Fruit fly (Drosophila melanogaster) whole organism, embryonic: ENCODE measurements around the gene CG8100.

ENCODE experiments used
- Bgb ChIP-seq: fragments of 200-800 bp; sonication (Bioruptor generic); IDR thresholded peaks from 2 replicates; pipeline ENCODE4 v1.3.6; 2022; ENCODE audit warnings: missing biosample characterization, missing genetic modification characterization; ENCODE audit not compliant: partially characterized antibody
- Bteb2 ChIP-seq: fragments of 200-800 bp; sonication (Bioruptor generic); optimal IDR thresholded peaks from 2 replicates; lab custom pipeline; 2016; ENCODE audit warnings: missing biosample characterization, missing genetic modification characterization
- CG11093 ChIP-seq: fragments of 200-800 bp; sonication (Bioruptor generic); IDR thresholded peaks from 3 replicates; pipeline ENCODE4 v1.3.6; 2022; ENCODE audit warnings: missing biosample characterization, missing genetic modification characterization
- CG11723 ChIP-seq: fragments of 200-800 bp; sonication (Bioruptor generic); optimal IDR thresholded peaks from 2 replicates; lab custom pipeline; 2017; ENCODE audit warnings: missing biosample characterization, mild to moderate bottlenecking, missing genetic modification characterization
- CG12071 ChIP-seq: fragments of 200-800 bp; sonication (Bioruptor generic); optimal IDR thresholded peaks from 3 replicates; lab custom pipeline; 2018; ENCODE audit warnings: missing biosample characterization, mild to moderate bottlenecking, missing genetic modification characterization
- CG12299 ChIP-seq: fragments of 200-800 bp; sonication (Bioruptor generic); optimal IDR thresholded peaks from 2 replicates; lab custom pipeline; 2018; ENCODE audit warnings: missing biosample characterization, mild to moderate bottlenecking, missing genetic modification characterization
- CG12744 ChIP-seq: fragments of 200-800 bp; sonication (Bioruptor generic); optimal IDR thresholded peaks from 2 replicates; lab custom pipeline; 2016; ENCODE audit warnings: missing biosample characterization, missing genetic modification characterization
- CG12942 ChIP-seq: fragments of 200-800 bp; sonication (Bioruptor generic); optimal IDR thresholded peaks from 3 replicates; lab custom pipeline; 2016; ENCODE audit warnings: missing biosample characterization, missing genetic modification characterization
- CG13287 ChIP-seq: fragments of 200-800 bp; sonication (Bioruptor generic); IDR thresholded peaks from 2 replicates; pipeline ENCODE4 v1.3.6; 2022; ENCODE audit warnings: missing biosample characterization, missing genetic modification characterization; ENCODE audit not compliant: partially characterized antibody
- CG2678 ChIP-seq: fragments of 200-800 bp; sonication (Bioruptor generic); optimal IDR thresholded peaks from 3 replicates; lab custom pipeline; 2019; ENCODE audit warnings: missing biosample characterization, mild to moderate bottlenecking, missing genetic modification characterization, moderate library complexity
- CG3847 ChIP-seq: fragments of 200-800 bp; sonication (Bioruptor generic); IDR thresholded peaks from 2 replicates; pipeline ENCODE4 v1.3.6; 2022; ENCODE audit warnings: missing biosample characterization, missing genetic modification characterization
- CG4424 ChIP-seq: fragments of 200-800 bp; sonication (Bioruptor generic); optimal IDR thresholded peaks from 3 replicates; lab custom pipeline; 2016; ENCODE audit warnings: missing biosample characterization, missing genetic modification characterization
- CG6765 ChIP-seq: fragments of 200-800 bp; sonication (Bioruptor generic); optimal IDR thresholded peaks from 3 replicates; lab custom pipeline; 2017; ENCODE audit warnings: missing biosample characterization, mild to moderate bottlenecking, missing genetic modification characterization
- CG8944 ChIP-seq: fragments of 200-800 bp; sonication (Bioruptor generic); optimal IDR thresholded peaks from 3 replicates; lab custom pipeline; 2016; ENCODE audit warnings: missing biosample characterization, missing genetic modification characterization
- Drgx ChIP-seq: fragments of 200-800 bp; sonication (Bioruptor generic); IDR thresholded peaks from 2 replicates; pipeline ENCODE4 v1.3.6; 2022; ENCODE audit warnings: missing biosample characterization, missing genetic modification characterization
- E2f1 ChIP-seq: fragments of 200-800 bp; sonication (Bioruptor generic); IDR thresholded peaks from 2 replicates; pipeline ENCODE4 v1.3.6; 2022; ENCODE audit warnings: missing biosample characterization, missing genetic modification characterization
- E2f2 ChIP-seq: fragments of 200-800 bp; sonication (Bioruptor generic); IDR thresholded peaks from 2 replicates; pipeline ENCODE4 v1.3.6; 2022; ENCODE audit warnings: missing biosample characterization, missing genetic modification characterization
- Hmr ChIP-seq: fragments of 200-800 bp; sonication (Bioruptor generic); optimal IDR thresholded peaks from 3 replicates; lab custom pipeline; 2017; ENCODE audit warnings: mild to moderate bottlenecking, missing biosample characterization, missing genetic modification reagents, missing genetic modification characterization
- Lhr ChIP-seq: fragments of 200-800 bp; sonication (Bioruptor generic); optimal IDR thresholded peaks from 3 replicates; lab custom pipeline; 2017; ENCODE audit warnings: mild to moderate bottlenecking, missing biosample characterization, missing genetic modification reagents, missing genetic modification characterization
- MBD-R2 ChIP-seq: fragments of 200-800 bp; sonication (Bioruptor generic); IDR thresholded peaks from 2 replicates; pipeline ENCODE4 v1.3.6; 2022; ENCODE audit warnings: missing biosample characterization, missing genetic modification characterization
- Mad ChIP-seq: fragments of 200-800 bp; sonication (Bioruptor generic); optimal IDR thresholded peaks from 2 replicates; lab custom pipeline; 2016; ENCODE audit warnings: missing biosample characterization, missing genetic modification characterization
- Rfx ChIP-seq: fragments of 200-800 bp; sonication (Bioruptor generic); IDR thresholded peaks from 2 replicates; pipeline ENCODE4 v1.3.6; 2022; ENCODE audit warnings: missing biosample characterization, missing genetic modification characterization
- Trl ChIP-seq, 3 experiments: fragments of >200 bp in 2 of 3; fragments of 200-800 bp in 1 of 3; sonication (Bioruptor generic) in 1 of 3; optimal IDR thresholded peaks; 2 replicates in 1 of 3; 3 replicates in 2 of 3; lab custom pipeline; 2016 to 2017; ENCODE audit warnings: missing biosample characterization in 1 of 3, missing genetic modification characterization in 1 of 3
- YL-1 ChIP-seq: fragments of 200-800 bp; sonication (Bioruptor generic); optimal IDR thresholded peaks from 3 replicates; lab custom pipeline; 2017; ENCODE audit warnings: missing biosample characterization, mild to moderate bottlenecking, missing genetic modification characterization
- abd-A ChIP-seq: fragments of 200-800 bp; sonication (Bioruptor generic); optimal IDR thresholded peaks from 3 replicates; lab custom pipeline; 2019; ENCODE audit warnings: missing biosample characterization, mild to moderate bottlenecking, missing genetic modification characterization, moderate library complexity
- bab2 ChIP-seq: fragments of 200-800 bp; sonication (Bioruptor generic); optimal IDR thresholded peaks from 2 replicates; lab custom pipeline; 2016; ENCODE audit warnings: missing biosample characterization, missing genetic modification characterization
- cg ChIP-seq: fragments of 200-800 bp; sonication (Bioruptor generic); optimal IDR thresholded peaks from 3 replicates; lab custom pipeline; 2019; ENCODE audit warnings: missing biosample characterization, mild to moderate bottlenecking, missing genetic modification characterization, moderate library complexity
- dysf ChIP-seq: fragments of 200-800 bp; sonication (Bioruptor generic); IDR thresholded peaks from 3 replicates; pipeline ENCODE4 v1.3.6; 2022; ENCODE audit warnings: missing biosample characterization, missing genetic modification characterization
- fd3F ChIP-seq: fragments of 200-800 bp; sonication (Bioruptor generic); optimal IDR thresholded peaks from 2 replicates; lab custom pipeline; 2018; ENCODE audit warnings: missing biosample characterization, mild to moderate bottlenecking, missing genetic modification characterization, moderate library complexity
- gro ChIP-seq: fragments of 200-800 bp; sonication (Bioruptor generic); optimal IDR thresholded peaks from 2 replicates; lab custom pipeline; 2016; ENCODE audit warnings: missing biosample characterization, missing genetic modification characterization
- insv ChIP-seq, 2 experiments: fragments of 200-800 bp; sonication (Bioruptor generic); optimal IDR thresholded peaks; 3 replicates each; lab custom pipeline; 2016 to 2018; ENCODE audit warnings: missing biosample characterization in 2 of 2, missing genetic modification characterization in 2 of 2
- kah ChIP-seq: fragments of 200-800 bp; sonication (Bioruptor generic); optimal IDR thresholded peaks from 2 replicates; lab custom pipeline; 2018; ENCODE audit warnings: missing biosample characterization, mild to moderate bottlenecking, missing genetic modification characterization
- kay ChIP-seq: fragments of 200-800 bp; sonication (Bioruptor generic); optimal IDR thresholded peaks from 2 replicates; lab custom pipeline; 2016; ENCODE audit warnings: missing biosample characterization, missing genetic modification characterization
- maf-S ChIP-seq: fragments of 200-800 bp; sonication (Bioruptor generic); optimal IDR thresholded peaks from 2 replicates; lab custom pipeline; 2016; ENCODE audit warnings: missing biosample characterization, missing genetic modification characterization
- pan ChIP-seq, 4 experiments: fragments of >200 bp in 3 of 4; fragments of 200-800 bp in 1 of 4; sonication (Bioruptor generic) in 1 of 4; optimal IDR thresholded peaks in 3 of 4; IDR thresholded peaks in 1 of 4; 2 replicates each; pipeline versions ENCODE4 v1.3.6 to Lab custom; 2017 to 2022; ENCODE audit warnings: missing biosample characterization in 2 of 4, missing genetic modification characterization in 2 of 4, mixed read lengths in 1 of 4
- peb ChIP-seq: fragments of 200-800 bp; sonication (Bioruptor generic); IDR thresholded peaks from 2 replicates; pipeline ENCODE4 v1.3.6; 2022; ENCODE audit warnings: missing biosample characterization, missing genetic modification characterization
- pfk ChIP-seq: fragments of 200-800 bp; sonication (Bioruptor generic); optimal IDR thresholded peaks from 2 replicates; lab custom pipeline; 2018; ENCODE audit warnings: missing biosample characterization, mild to moderate bottlenecking, missing genetic modification characterization, moderate library complexity
- prd ChIP-seq, 3 experiments: fragments of >200 bp in 2 of 3; fragments of 200-800 bp in 1 of 3; sonication (Bioruptor generic) in 1 of 3; optimal IDR thresholded peaks in 2 of 3; IDR thresholded peaks in 1 of 3; 2 replicates in 2 of 3; 3 replicates in 1 of 3; pipeline versions ENCODE4 v1.3.6 to Lab custom; 2017 to 2022; ENCODE audit warnings: missing biosample characterization in 1 of 3, missing genetic modification characterization in 1 of 3
- ro ChIP-seq: fragments of 200-800 bp; sonication (Bioruptor generic); IDR thresholded peaks from 2 replicates; pipeline ENCODE4 v1.3.6; 2022; ENCODE audit warnings: missing biosample characterization, missing genetic modification characterization
- row ChIP-seq: fragments of 200-800 bp; sonication (Bioruptor generic); IDR thresholded peaks from 3 replicates; pipeline ENCODE4 v1.3.6; 2022; ENCODE audit warnings: missing biosample characterization, missing genetic modification characterization
- sd ChIP-seq: fragments of 200-800 bp; sonication (Bioruptor generic); optimal IDR thresholded peaks from 3 replicates; lab custom pipeline; 2018; ENCODE audit warnings: missing biosample characterization, mild to moderate bottlenecking, missing genetic modification characterization, moderate library complexity
- sqz ChIP-seq: fragments of 200-800 bp; sonication (Bioruptor generic); optimal IDR thresholded peaks from 3 replicates; lab custom pipeline; 2018; ENCODE audit warnings: missing biosample characterization, mild to moderate bottlenecking, missing genetic modification characterization
- tll ChIP-seq, 2 experiments: fragments of 200-800 bp in 1 of 2; fragments of >200 bp in 1 of 2; sonication (Bioruptor generic) in 1 of 2; optimal IDR thresholded peaks; 2 replicates each; lab custom pipeline; 2017 to 2019; ENCODE audit warnings: missing biosample characterization in 2 of 2, missing genetic modification characterization in 2 of 2, mild to moderate bottlenecking in 1 of 2, moderate library complexity in 1 of 2
- ttk ChIP-seq: fragments of 200-800 bp; sonication (Bioruptor generic); IDR thresholded peaks from 2 replicates; pipeline ENCODE4 v2.1.2; 2022; ENCODE audit warnings: missing biosample characterization, missing genetic modification characterization
- twi ChIP-seq: fragments of 200-800 bp; optimal IDR thresholded peaks from 2 replicates; lab custom pipeline; 2019; ENCODE audit warnings: missing biosample characterization, mild to moderate bottlenecking, missing genetic modification characterization, moderate library complexity
- zf30C ChIP-seq: fragments of 200-800 bp; sonication (Bioruptor generic); optimal IDR thresholded peaks from 3 replicates; lab custom pipeline; 2018; ENCODE audit warnings: missing biosample characterization, mild to moderate bottlenecking, missing genetic modification characterization

Gene CG8100

DNA sequence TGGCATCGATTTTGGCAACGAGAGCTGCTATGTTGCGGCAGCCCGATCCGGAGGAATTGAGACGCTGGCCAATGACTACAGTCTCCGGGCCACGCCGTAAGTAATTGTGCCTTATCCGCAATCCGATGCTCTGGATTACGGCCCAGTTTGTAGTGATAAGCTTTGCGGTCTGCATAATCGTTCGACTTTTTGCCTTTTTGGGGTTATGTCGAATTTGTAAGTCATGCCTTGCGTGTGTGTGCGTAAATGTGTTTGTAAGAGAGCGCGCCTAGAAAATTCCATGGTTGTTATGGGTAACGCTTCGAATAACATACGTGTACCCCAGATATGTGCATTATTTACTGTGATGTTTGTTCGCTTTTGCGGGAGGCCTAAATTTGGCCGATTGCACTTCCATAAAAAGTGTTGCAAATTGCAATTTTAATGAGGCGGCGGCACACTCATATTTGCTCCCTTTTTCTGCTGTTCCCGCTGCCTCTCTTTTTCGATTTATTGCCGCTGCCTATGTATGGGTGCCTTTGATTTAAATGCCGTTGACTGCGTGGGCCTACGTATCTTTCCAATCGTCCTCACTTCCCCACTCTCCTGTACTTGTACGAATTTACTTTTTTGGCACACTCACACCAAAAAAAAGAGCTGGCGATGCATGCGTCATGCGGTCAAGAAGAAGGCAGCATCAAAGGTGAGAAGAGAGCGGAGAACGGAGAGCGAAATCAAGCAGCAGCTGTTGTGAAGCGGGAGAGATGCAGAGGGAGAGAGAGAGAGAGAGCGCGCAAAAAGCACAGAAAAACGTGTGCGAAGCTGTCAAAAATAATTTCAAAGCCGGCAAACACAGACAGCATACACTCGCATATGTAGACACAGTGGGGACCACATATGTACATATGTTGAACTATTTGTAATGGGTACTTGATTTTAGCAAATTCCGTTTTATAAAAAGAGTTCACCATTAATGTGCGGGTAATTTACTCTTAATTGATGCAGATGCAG, 45.5 kb upstream of the CG8100 start (continued):
- TF ChIP-seq Bgb (GFP tag; lab: Robert Waterston, UW) = no peak
- TF ChIP-seq bab2 (GFP tag; lab: Kevin White, UChicago) = peak; percentile 9
- TF ChIP-seq E2f2 (GFP tag; lab: Robert Waterston, UW) = peak; percentile 16; the same call in 1 of the 2 replicates
- TF ChIP-seq ttk (GFP tag; lab: Robert Waterston, UW) = no peak
- no peak for TF ChIP-seq Bteb2 (GFP tag; lab: Kevin White, UChicago)
- TF ChIP-seq CG12744 (GFP tag; lab: Kevin White, UChicago) = no peak
- TF ChIP-seq Trl (optimal IDR thresholded peaks at IDR 0.05; lab: Kevin White, UChicago) = peak; percentile 96 to 99
- TF ChIP-seq Trl (GFP tag; optimal IDR thresholded peaks at IDR 0.05; lab: Kevin White, UChicago) = peak; percentile 20
- TF ChIP-seq CG13287 (GFP tag; lab: Robert Waterston, UW) = peak; percentile 51
- peak; percentile 56; the same call in 1 of the 2 replicates for TF ChIP-seq E2f1 (GFP tag; lab: Robert Waterston, UW)
- TF ChIP-seq Mad (GFP tag; lab: Kevin White, UChicago) = no peak
- peak; percentile 19 for TF ChIP-seq fd3F (GFP tag; lab: Kevin White, UChicago)
- TF ChIP-seq gro (GFP tag; lab: Kevin White, UChicago) = no peak
- TF ChIP-seq CG6765 (GFP tag; lab: Kevin White, UChicago) = peak; percentile 2
- TF ChIP-seq kay = peak; percentile 35
- no peak for TF ChIP-seq tll (GFP tag; optimal IDR thresholded peaks at IDR 0.05; lab: Kevin White, UChicago)
- no peak for TF ChIP-seq prd (optimal IDR thresholded peaks at IDR 0.05; lab: Kevin White, UChicago)
- TF ChIP-seq prd (GFP tag; IDR thresholded peaks at IDR 0.05; lab: Robert Waterston, UW) = 0 out of 3 replicates have a peak, but pooled peaks have one; percentile 6
- TF ChIP-seq twi (tag; lab: Kevin White, UChicago) = peak; percentile 56
- peak; percentile 35 for TF ChIP-seq kah
- no peak for TF ChIP-seq CG8944 (GFP tag; lab: Kevin White, UChicago)
- TF ChIP-seq CG11723 (GFP tag; lab: Kevin White, UChicago) = no peak
- TF ChIP-seq ro (GFP tag; lab: Robert Waterston, UW) = no peak
- no peak for TF ChIP-seq CG11093
- TF ChIP-seq cg (GFP tag; lab: Kevin White, UChicago) = peak; percentile 72
- no peak for TF ChIP-seq CG2678 (tag; lab: Kevin White, UChicago)
- no peak for TF ChIP-seq Lhr
- TF ChIP-seq row = peak; percentile 58; the same call in 2 of the 3 replicates
- no peak for TF ChIP-seq zf30C (GFP tag; lab: Kevin White, UChicago)
- TF ChIP-seq YL-1 (GFP tag; lab: Kevin White, UChicago) = peak; percentile 43
- TF ChIP-seq CG12071 (GFP tag; lab: Kevin White, UChicago) = no peak
- TF ChIP-seq CG12299 (tag; lab: Kevin White, UChicago) = no peak
- TF ChIP-seq CG3847 (GFP tag; lab: Robert Waterston, UW) = no peak
- peak; percentile 33 for TF ChIP-seq pfk
- peak; percentile 54; the same call in 1 of the 2 replicates for TF ChIP-seq Drgx (GFP tag; lab: Robert Waterston, UW)
- TF ChIP-seq Hmr (GFP tag; lab: Kevin White, UChicago) = no peak
- no peak for TF ChIP-seq dysf (GFP tag; lab: Robert Waterston, UW)
- TF ChIP-seq maf-S (GFP tag; lab: Kevin White, UChicago) = no peak
- no peak for TF ChIP-seq peb (GFP tag; lab: Robert Waterston, UW)
- TF ChIP-seq sqz (GFP tag; lab: Kevin White, UChicago) = peak; percentile 17
- TF ChIP-seq CG4424 (GFP tag; lab: Kevin White, UChicago) = no peak
- no peak for TF ChIP-seq CG12942 (GFP tag; lab: Kevin White, UChicago)
- TF ChIP-seq pan (optimal IDR thresholded peaks at IDR 0.05; lab: Kevin White, UChicago) = no peak
- peak in 1 of 2 experiments; percentile 4 for TF ChIP-seq pan (GFP tag; optimal IDR thresholded peaks at IDR 0.05 in 1 of 2, IDR thresholded peaks at IDR 0.05 in 1 of 2)
- peak; percentile 13 for TF ChIP-seq sd (tag; lab: Kevin White, UChicago)
- peak in 1 of 2 experiments; percentile 2 for TF ChIP-seq insv (GFP tag; optimal IDR thresholded peaks at IDR 0.05; lab: Kevin White, UChicago)
- TF ChIP-seq Rfx = peak; percentile 51
- peak; percentile 40 for TF ChIP-seq MBD-R2 (GFP tag; lab: Robert Waterston, UW)
- TF ChIP-seq abd-A (tag; lab: Kevin White, UChicago) = no peak
